Worm (Caenorhabditis elegans): ENCODE results near the gene syg-2.

DNA sequence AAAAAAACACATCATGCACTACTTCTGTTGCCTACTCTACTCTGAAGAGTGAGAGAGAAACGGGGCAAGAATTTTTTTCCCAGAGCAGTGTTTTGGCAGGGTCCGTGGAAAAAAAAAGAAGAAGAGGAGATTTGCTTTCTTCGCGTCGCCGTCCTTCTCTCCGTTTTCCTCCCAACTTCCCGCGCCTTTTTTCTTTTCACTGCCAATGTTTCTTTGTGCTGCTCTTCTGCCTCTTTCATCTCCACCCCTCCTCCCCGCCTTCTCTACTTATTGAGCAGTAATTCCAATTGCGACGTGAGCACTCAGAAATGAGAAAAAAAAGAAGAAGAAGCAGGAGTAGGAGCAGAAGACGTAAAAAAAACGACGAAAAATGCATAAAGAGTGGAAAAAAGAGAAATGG is 14.8 kb upstream of the syg-2 start:
- TF ChIP-seq nhr-77 (tag; optimal IDR thresholded peaks at IDR 0.05) (no peak), elt-2 (tag; optimal IDR thresholded peaks at IDR 0.05) (no peak), nhr-85 (tag) (no peak), snpc-4 (tag; optimal IDR thresholded peaks at IDR 0.05) (no peak)

Measured in whole organism, L1 larva.